Fruit fly (Drosophila melanogaster) whole organism, pupa: ENCODE data around the gene CG45218.

ENCODE experiments used
- CG10348 ChIP-seq: fragments of 200-800 bp; sonication (Bioruptor generic); IDR thresholded peaks from 2 replicates; pipeline ENCODE4 v1.3.6; 2022; ENCODE audit warnings: missing biosample characterization, missing genetic modification characterization
- CG12605 ChIP-seq: fragments of 200-800 bp; sonication (Bioruptor generic); IDR thresholded peaks from 2 replicates; pipeline ENCODE4 v1.3.6; 2022; ENCODE audit warnings: missing biosample characterization, missing genetic modification characterization
- CG13204 ChIP-seq: fragments of 200-800 bp; sonication (Bioruptor generic); optimal IDR thresholded peaks from 2 replicates; lab custom pipeline; 2018; ENCODE audit warnings: missing biosample characterization, mild to moderate bottlenecking, missing genetic modification characterization, moderate library complexity
- CG14655 ChIP-seq: fragments of 200-800 bp; sonication (Bioruptor generic); optimal IDR thresholded peaks from 3 replicates; lab custom pipeline; 2017; ENCODE audit warnings: mild to moderate bottlenecking, missing biosample characterization, missing genetic modification reagents, missing genetic modification characterization
- CG15710 ChIP-seq: fragments of 200-800 bp; sonication (Bioruptor generic); optimal IDR thresholded peaks from 2 replicates; lab custom pipeline; 2018; ENCODE audit warnings: missing biosample characterization, mild to moderate bottlenecking, missing genetic modification characterization, moderate library complexity
- CG17806 ChIP-seq: fragments of 200-800 bp; sonication (Bioruptor generic); optimal IDR thresholded peaks from 2 replicates; lab custom pipeline; 2018; ENCODE audit warnings: missing biosample characterization, mild to moderate bottlenecking, missing genetic modification characterization, moderate library complexity
- CG32121 ChIP-seq: fragments of 200-800 bp; sonication (Bioruptor generic); IDR thresholded peaks from 2 replicates; pipeline ENCODE4 v1.3.6; 2022; ENCODE audit warnings: missing biosample characterization, missing genetic modification characterization
- CG34367 ChIP-seq: fragments of 200-800 bp; sonication (Bioruptor generic); optimal IDR thresholded peaks from 2 replicates; lab custom pipeline; 2018; ENCODE audit warnings: missing biosample characterization, mild to moderate bottlenecking, missing genetic modification characterization
- CG4496 ChIP-seq: fragments of 200-800 bp; sonication (Bioruptor generic); IDR thresholded peaks from 3 replicates; pipeline ENCODE4 v1.3.6; 2022; ENCODE audit warnings: missing biosample characterization, missing genetic modification characterization
- CG8159 ChIP-seq: fragments of 200-800 bp; sonication (Bioruptor generic); optimal IDR thresholded peaks from 3 replicates; lab custom pipeline; 2018; ENCODE audit warnings: missing biosample characterization, mild to moderate bottlenecking, missing genetic modification characterization, moderate library complexity
- CG8301 ChIP-seq: fragments of 200-800 bp; sonication (Bioruptor generic); optimal IDR thresholded peaks from 2 replicates; lab custom pipeline; 2018; ENCODE audit warnings: missing biosample characterization, mild to moderate bottlenecking, missing genetic modification characterization
- CG9948 ChIP-seq: fragments of 200-800 bp; sonication (Bioruptor generic); optimal IDR thresholded peaks from 2 replicates; lab custom pipeline; 2018; ENCODE audit warnings: missing biosample characterization, mild to moderate bottlenecking, missing genetic modification characterization, moderate library complexity
- D1 ChIP-seq: fragments of 200-800 bp; sonication (Bioruptor generic); optimal IDR thresholded peaks from 2 replicates; lab custom pipeline; 2018; ENCODE audit warnings: missing biosample characterization, mild to moderate bottlenecking, missing genetic modification characterization, moderate library complexity
- EcR ChIP-seq: fragments of 200-800 bp; sonication (Bioruptor generic); optimal IDR thresholded peaks from 3 replicates; lab custom pipeline; 2019; ENCODE audit warnings: missing biosample characterization, missing genetic modification characterization, mild to moderate bottlenecking, moderate library complexity, missing genetic modification reagents
- Ets98B ChIP-seq: fragments of 200-800 bp; sonication (Bioruptor generic); IDR thresholded peaks from 2 replicates; pipeline ENCODE4 v1.3.6; 2022; ENCODE audit warnings: missing biosample characterization, missing genetic modification characterization
- Pif1B ChIP-seq: fragments of 200-800 bp; sonication (Bioruptor generic); optimal IDR thresholded peaks from 3 replicates; lab custom pipeline; 2016; ENCODE audit warnings: missing biosample characterization, missing genetic modification characterization
- Snoo ChIP-seq: fragments of 200-800 bp; sonication (Bioruptor generic); optimal IDR thresholded peaks from 3 replicates; lab custom pipeline; 2017; ENCODE audit warnings: missing biosample characterization, mild to moderate bottlenecking, missing genetic modification characterization, inconsistent platforms
- fd96Ca ChIP-seq: fragments of 200-800 bp; sonication (Bioruptor generic); IDR thresholded peaks from 3 replicates; pipeline ENCODE4 v1.3.6; 2022; ENCODE audit warnings: missing biosample characterization, missing genetic modification characterization
- gl ChIP-seq: fragments of 200-800 bp; sonication (Bioruptor generic); optimal IDR thresholded peaks from 2 replicates; lab custom pipeline; 2018; ENCODE audit warnings: missing biosample characterization, mild to moderate bottlenecking, missing genetic modification characterization
- rn ChIP-seq: fragments of 200-800 bp; sonication (Bioruptor generic); IDR thresholded peaks from 2 replicates; pipeline ENCODE4 v1.3.6; 2022; ENCODE audit warnings: missing biosample characterization, missing genetic modification characterization

CG45218 gene

DNA sequence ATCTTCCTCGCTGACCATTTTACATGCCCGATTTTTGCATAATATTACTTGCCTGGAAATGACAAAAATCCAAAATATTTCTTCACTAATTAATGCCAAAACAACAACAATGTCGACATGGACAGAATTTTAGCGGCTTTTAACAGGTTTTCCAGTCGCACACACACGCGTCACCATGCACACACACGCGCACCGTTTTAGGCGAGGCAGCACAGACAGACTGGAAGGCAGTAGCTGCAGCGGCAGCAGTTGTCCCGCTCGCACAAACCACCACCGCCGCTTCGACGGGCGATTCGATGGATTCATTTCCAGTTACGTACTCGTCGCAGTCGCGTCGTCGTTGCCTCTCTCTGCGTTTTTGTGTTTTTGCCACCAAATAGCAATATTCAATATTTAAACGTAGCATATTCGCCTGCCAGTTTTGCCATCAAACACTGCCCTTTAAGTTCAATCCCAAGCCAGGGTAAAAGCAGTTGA lies at the start of gene CG45218:
TSS of gene CG45218 (minus strand) at position 158 of the 477 bp plus-strand sequence.
- TF ChIP-seq fd96Ca (no peak), Snoo (tag; lab: Kevin White, UChicago) (peak; percentile 19), CG13204 (GFP tag; lab: Kevin White, UChicago) (peak; percentile 18), CG15710 (tag; lab: Kevin White, UChicago) (no peak), EcR (GFP tag; lab: Kevin White, UChicago) (peak; percentile 17)

DNA sequence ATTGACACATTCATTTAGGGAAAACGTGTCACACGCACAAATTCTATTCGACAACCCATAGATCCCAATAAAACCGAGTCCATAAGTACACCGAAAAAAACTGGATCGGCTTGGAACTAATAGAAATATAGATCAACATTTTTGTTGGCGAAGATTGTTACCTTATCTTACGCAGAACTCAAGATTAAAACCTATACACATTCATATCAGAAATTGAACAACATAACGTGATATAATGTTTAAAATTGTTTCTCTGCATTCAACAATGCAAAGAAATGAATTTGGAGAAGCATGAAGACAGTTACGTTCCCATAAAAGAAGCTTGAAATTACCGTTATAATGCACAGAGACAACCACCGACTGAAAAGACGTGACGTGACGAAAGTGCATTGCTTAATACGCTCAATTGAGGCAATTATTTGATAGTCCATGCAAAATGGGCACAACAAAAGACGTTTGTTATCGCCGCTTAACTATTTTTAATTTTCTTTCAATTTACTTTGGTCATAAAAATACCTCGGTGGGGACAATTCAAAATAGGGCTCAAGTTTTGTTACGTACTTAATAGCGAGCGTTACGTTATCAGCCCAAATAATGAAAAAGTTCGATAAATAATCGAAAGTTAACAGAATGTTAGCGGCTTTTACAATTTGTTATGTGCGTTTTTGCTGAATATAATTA lies 49.6 kb upstream of the CG45218 start, which contains the start of gene SerRS-m:
TSS of gene SerRS-m (plus strand) at position 616 of the 681 bp plus-strand sequence.
- TF ChIP-seq rn (GFP tag; lab: Robert Waterston, UW) (no peak), D1 (no peak), CG8159 (tag; lab: Kevin White, UChicago) (no peak), CG14655 (GFP tag; lab: Kevin White, UChicago) (no peak), gl (tag; lab: Kevin White, UChicago) (no peak), fd96Ca (no peak)

DNA sequence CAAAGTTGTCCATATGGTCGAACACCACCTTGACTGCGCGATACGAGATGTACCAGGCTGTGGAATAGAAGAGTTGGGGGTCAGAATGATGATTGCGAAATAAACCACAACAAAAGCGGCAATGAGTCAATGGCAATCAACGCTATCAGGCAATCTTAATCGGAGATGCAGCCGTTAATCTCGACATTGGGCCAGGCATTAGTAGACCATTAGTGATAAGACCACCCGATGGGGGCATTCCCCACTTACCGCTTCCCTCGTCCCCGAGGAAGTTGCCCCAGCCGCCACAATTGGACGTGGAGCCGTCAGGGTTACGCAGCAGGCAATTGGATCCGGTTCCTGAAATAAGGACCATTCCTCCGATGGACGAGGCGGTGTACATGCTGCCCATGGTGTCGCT lies 48.5 kb upstream of the CG45218 start:
- no peak for TF ChIP-seq gl (tag; lab: Kevin White, UChicago)
- no peak for TF ChIP-seq CG34367 (tag; lab: Kevin White, UChicago)
- TF ChIP-seq CG10348 (GFP tag; lab: Robert Waterston, UW) = no peak
- no peak for TF ChIP-seq Ets98B (GFP tag; lab: Robert Waterston, UW)
- no peak for TF ChIP-seq CG4496 (GFP tag; lab: Robert Waterston, UW)
- no peak for TF ChIP-seq CG32121 (GFP tag; lab: Robert Waterston, UW)
- TF ChIP-seq CG12605 (GFP tag; lab: Robert Waterston, UW) = no peak
- no peak for TF ChIP-seq fd96Ca
- TF ChIP-seq CG14655 (GFP tag; lab: Kevin White, UChicago) = no peak
- TF ChIP-seq CG15710 (tag; lab: Kevin White, UChicago) = no peak
- TF ChIP-seq CG8159 (tag; lab: Kevin White, UChicago) = no peak
- TF ChIP-seq CG8301 = no peak
- no peak for TF ChIP-seq CG13204 (GFP tag; lab: Kevin White, UChicago)
- no peak for TF ChIP-seq Pif1B (GFP tag; lab: Kevin White, UChicago)
- TF ChIP-seq Snoo (tag; lab: Kevin White, UChicago) = no peak

DNA sequence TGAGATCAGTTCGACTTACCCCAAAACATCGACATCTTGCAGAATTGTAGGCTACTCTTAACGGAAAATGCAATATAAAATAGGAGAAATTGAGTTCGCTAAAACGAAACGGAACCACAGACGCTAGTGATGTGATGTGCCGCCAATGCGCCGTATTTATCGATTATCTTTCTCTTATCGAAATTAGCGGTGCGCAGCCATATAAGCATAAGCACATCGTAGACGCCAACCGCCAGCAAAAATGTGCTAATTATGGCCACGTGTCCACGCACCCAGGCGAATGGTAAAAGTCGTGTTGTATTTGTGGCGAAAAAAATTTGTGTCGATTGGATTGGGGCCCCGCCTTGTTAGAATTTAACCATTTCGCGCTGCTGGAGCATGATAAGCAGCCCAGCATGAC lies 42.4 kb upstream of the CG45218 start, which contains the start of the genes Fkbp39 and Cyfip:
TSS of gene Fkbp39 (minus strand) at position 140 of the 400 bp plus-strand sequence.
TSS of gene Cyfip (plus strand) at position 273 of the 400 bp plus-strand sequence.
- TF ChIP-seq CG4496 (GFP tag; lab: Robert Waterston, UW) (peak; percentile 11; the same call in 1 of the 3 replicates), CG8159 (tag; lab: Kevin White, UChicago) (no peak)

DNA sequence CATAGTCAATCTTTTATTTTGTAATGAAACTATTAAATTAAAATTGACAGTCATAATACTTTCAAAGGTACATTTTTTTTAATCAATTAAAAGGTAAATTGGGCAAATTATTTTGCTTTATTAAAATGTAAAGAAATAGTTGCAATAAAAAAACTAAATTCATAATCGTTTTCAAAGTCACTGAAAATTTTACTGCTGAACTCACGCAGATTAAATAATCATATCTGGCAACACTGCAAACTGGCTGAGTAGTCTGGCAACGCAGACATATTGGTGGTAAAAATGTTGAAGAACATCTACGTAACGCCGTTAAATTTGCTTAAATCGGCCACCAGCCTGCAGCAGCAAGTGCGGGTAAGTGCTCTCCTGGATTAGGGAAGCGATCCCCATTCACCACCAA lies 39.9 kb upstream of the CG45218 start, which contains the start of gene mRpL9:
TSS of gene mRpL9 (plus strand) at position 267 of the 400 bp plus-strand sequence.
- TF ChIP-seq CG13204 (GFP tag; lab: Kevin White, UChicago) (no peak), CG12605 (GFP tag; lab: Robert Waterston, UW) (no peak), CG15710 (tag; lab: Kevin White, UChicago) (peak; percentile 5), CG8159 (tag; lab: Kevin White, UChicago) (no peak), rn (GFP tag; lab: Robert Waterston, UW) (no peak), CG14655 (GFP tag; lab: Kevin White, UChicago) (no peak), Snoo (tag; lab: Kevin White, UChicago) (no peak)
- TF ChIP-seq, all 21 proteins: peak for 1

DNA sequence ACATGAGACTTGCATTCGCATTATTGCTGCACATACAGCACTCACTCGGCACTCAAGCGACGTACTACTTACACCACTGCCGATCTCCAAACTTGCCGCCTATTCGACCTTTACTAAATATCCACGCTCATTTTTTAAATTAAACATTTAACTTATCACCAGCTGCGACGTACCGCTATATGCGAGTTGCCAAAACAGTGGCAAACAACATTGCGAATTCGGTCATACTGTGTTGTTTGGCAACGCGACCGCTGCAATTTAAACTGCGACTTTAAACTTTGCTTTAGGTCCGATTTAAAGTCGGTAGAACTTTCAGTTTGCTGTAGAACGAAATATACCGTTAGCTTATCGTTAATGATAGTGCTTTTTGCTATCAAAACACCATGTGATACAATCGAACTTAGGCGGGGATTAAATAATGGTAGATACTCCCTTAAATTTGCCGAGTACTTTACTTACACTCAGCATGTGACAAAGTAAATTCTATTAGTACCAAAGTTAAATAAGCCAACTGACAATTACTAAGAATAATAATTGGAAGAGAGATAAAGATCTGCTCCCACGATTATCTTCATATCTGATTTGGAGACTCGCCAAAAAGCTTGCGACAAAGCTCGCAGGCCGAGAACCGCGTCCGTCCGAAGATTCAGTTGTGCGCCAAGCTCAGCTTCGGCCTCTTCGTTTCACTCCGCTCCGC lies 37.6 kb upstream of the CG45218 start, which contains the start of the genes CG6236 and ea:
TSS of gene CG6236 (minus strand) at position 187 of the 697 bp plus-strand sequence.
TSS of gene ea (plus strand) at position 647 of the 697 bp plus-strand sequence.
- no peak for TF ChIP-seq CG34367 (tag; lab: Kevin White, UChicago)
- TF ChIP-seq CG13204 (GFP tag; lab: Kevin White, UChicago) = no peak
- TF ChIP-seq CG17806 = no peak
- no peak for TF ChIP-seq CG9948 (tag; lab: Kevin White, UChicago)
- TF ChIP-seq rn (GFP tag; lab: Robert Waterston, UW) = no peak
- TF ChIP-seq CG10348 (GFP tag; lab: Robert Waterston, UW) = no peak
- TF ChIP-seq CG8159 (tag; lab: Kevin White, UChicago) = no peak
- no peak for TF ChIP-seq fd96Ca
- TF ChIP-seq Pif1B (GFP tag; lab: Kevin White, UChicago) = no peak
- TF ChIP-seq Ets98B (GFP tag; lab: Robert Waterston, UW) = no peak
- no peak for TF ChIP-seq D1
- no peak for TF ChIP-seq CG8301
- TF ChIP-seq CG15710 (tag; lab: Kevin White, UChicago) = no peak
